Worm (Caenorhabditis elegans) whole organism, young adult: ENCODE measurements around the gene C44F1.1.
A peak's percentile ranks its signal among the peaks of the same experiment; 100 is the strongest.

Experiments used
- B0019.2 ChIP-seq: fragments of 200-800 bp; sonication (Bioruptor generic); conservative IDR thresholded peaks from 2 replicates; pipeline ENCODE4 v1.3.6; 2022; ENCODE audit warnings: missing genetic modification reagents, missing genetic modification characterization, missing compliant biosample characterization
- C17E4.6 ChIP-seq: fragments of 200-800 bp; sonication (Bioruptor generic); IDR thresholded peaks from 2 replicates; pipeline ENCODE4 v1.3.6; 2022; ENCODE audit warnings: missing genetic modification reagents, missing genetic modification characterization, missing compliant biosample characterization
- D2030.7 ChIP-seq: fragments of 200-800 bp; sonication (Bioruptor generic); IDR thresholded peaks from 2 replicates; pipeline ENCODE4 v1.3.6; 2022; ENCODE audit warnings: missing genetic modification reagents, missing genetic modification characterization, missing compliant biosample characterization
- F22D6.2 ChIP-seq: sonication (generic microtip); optimal IDR thresholded peaks from 2 replicates; lab custom pipeline; 2016; ENCODE audit warnings: mild to moderate bottlenecking, missing genetic modification characterization, missing compliant biosample characterization
- F23B12.7 ChIP-seq: sonication (generic microtip); optimal IDR thresholded peaks from 2 replicates; lab custom pipeline; 2017; ENCODE audit warnings: missing genetic modification characterization, mild to moderate bottlenecking, missing compliant biosample characterization, antibody characterized with exemption, moderate library complexity; ENCODE audit not compliant: insufficient read depth
- F33H1.4 ChIP-seq: fragments of 200-800 bp; sonication (Bioruptor generic); IDR thresholded peaks from 2 replicates; pipeline ENCODE4 v1.3.6; 2022; ENCODE audit warnings: missing genetic modification reagents, missing genetic modification characterization, missing compliant biosample characterization
- K12H6.12 ChIP-seq: fragments of 200-800 bp; sonication (Bioruptor generic); optimal IDR thresholded peaks from 2 replicates; lab custom pipeline; 2018; ENCODE audit warnings: mild to moderate bottlenecking, missing genetic modification characterization, missing compliant biosample characterization
- T26A5.8 ChIP-seq: sonication (generic microtip); optimal IDR thresholded peaks from 2 replicates; lab custom pipeline; 2016; ENCODE audit warnings: missing genetic modification characterization, missing compliant biosample characterization
- akir-1 ChIP-seq: fragments of 200-800 bp; sonication (Bioruptor generic); optimal IDR thresholded peaks from 2 replicates; lab custom pipeline; 2018; ENCODE audit warnings: mild to moderate bottlenecking, missing genetic modification characterization, moderate library complexity, missing compliant biosample characterization
- ama-1 ChIP-seq, 3 experiments: fragments of 150-350 bp in 1 of 3; sonication (generic microtip) in 2 of 3; optimal IDR thresholded peaks; 2 replicates each; lab custom pipeline; 2014 to 2018; ENCODE audit warnings: missing biosample characterization in 2 of 3, missing genetic modification characterization in 2 of 3, missing genetic modification reagents in 2 of 3
- aptf-2 ChIP-seq: fragments of 200-800 bp; sonication (Bioruptor generic); conservative IDR thresholded peaks from 2 replicates; pipeline ENCODE4 v1.3.6; 2022; ENCODE audit warnings: missing genetic modification reagents, missing genetic modification characterization, missing compliant biosample characterization
- atf-7 ChIP-seq: sonication (generic microtip); optimal IDR thresholded peaks from 2 replicates; lab custom pipeline; 2017; ENCODE audit warnings: mild to moderate bottlenecking, missing genetic modification characterization, missing compliant biosample characterization
- athp-1 ChIP-seq: sonication (generic microtip); optimal IDR thresholded peaks from 2 replicates; lab custom pipeline; 2017; ENCODE audit warnings: mild to moderate bottlenecking, missing genetic modification characterization, missing compliant biosample characterization
- attf-5 ChIP-seq: fragments of 200-800 bp; sonication (Bioruptor generic); optimal IDR thresholded peaks from 2 replicates; lab custom pipeline; 2018; ENCODE audit warnings: mild to moderate bottlenecking, missing genetic modification characterization, missing compliant biosample characterization
- ccch-3 ChIP-seq: fragments of 200-800 bp; sonication (Bioruptor generic); optimal IDR thresholded peaks from 2 replicates; lab custom pipeline; 2018; ENCODE audit warnings: mild to moderate bottlenecking, missing genetic modification characterization, missing compliant biosample characterization
- cebp-1 ChIP-seq, 2 experiments: fragments of 200-800 bp in 1 of 2; sonication (Bioruptor generic) in 1 of 2; sonication (generic microtip) in 1 of 2; IDR thresholded peaks in 1 of 2; optimal IDR thresholded peaks in 1 of 2; 2 replicates each; pipeline versions ENCODE4 v1.3.6 to Lab custom; 2017 to 2022; ENCODE audit warnings: missing compliant biosample characterization in 2 of 2, missing genetic modification characterization in 2 of 2, mild to moderate bottlenecking in 1 of 2, missing genetic modification reagents in 1 of 2, moderate library complexity in 1 of 2
- ceh-79 ChIP-seq: sonication (generic microtip); optimal IDR thresholded peaks from 2 replicates; lab custom pipeline; 2017; ENCODE audit warnings: mild to moderate bottlenecking, missing genetic modification characterization, missing compliant biosample characterization
- die-1 ChIP-seq: sonication (generic microtip); optimal IDR thresholded peaks from 2 replicates; lab custom pipeline; 2016; ENCODE audit warnings: missing genotype, mild to moderate bottlenecking, missing genetic modification characterization, missing compliant biosample characterization
- dox-1 ChIP-seq: fragments of 200-800 bp; sonication (Bioruptor generic); IDR thresholded peaks from 2 replicates; pipeline ENCODE4 v1.3.6; 2022; ENCODE audit warnings: missing genetic modification reagents, missing genetic modification characterization, missing compliant biosample characterization
- dpff-1 ChIP-seq: sonication (generic microtip); optimal IDR thresholded peaks from 2 replicates; lab custom pipeline; 2017; ENCODE audit warnings: mild to moderate bottlenecking, missing genetic modification characterization, missing compliant biosample characterization
- egrh-3 ChIP-seq: fragments of 200-800 bp; sonication (Bioruptor generic); IDR thresholded peaks from 2 replicates; pipeline ENCODE4 v1.3.6; 2022; ENCODE audit warnings: missing genetic modification reagents, missing genetic modification characterization, missing compliant biosample characterization
- him-1 ChIP-seq: sonication (generic microtip); optimal IDR thresholded peaks from 2 replicates; lab custom pipeline; 2016; ENCODE audit warnings: missing genotype, missing genetic modification reagents, missing genetic modification characterization, missing compliant biosample characterization
- hmg-1.2 ChIP-seq: fragments of 200-800 bp; sonication (Bioruptor generic); IDR thresholded peaks from 2 replicates; pipeline ENCODE4 v1.3.6; 2022; ENCODE audit warnings: missing genetic modification reagents, missing genetic modification characterization, missing compliant biosample characterization
- hmg-20 ChIP-seq: fragments of 200-800 bp; sonication (Bioruptor generic); IDR thresholded peaks from 2 replicates; pipeline ENCODE4 v1.3.6; 2022; ENCODE audit warnings: missing genetic modification reagents, missing genetic modification characterization, missing compliant biosample characterization
- lag-1 ChIP-seq: fragments of 200-800 bp; sonication (Bioruptor generic); IDR thresholded peaks from 2 replicates; pipeline ENCODE4 v1.3.6; 2022; ENCODE audit warnings: missing genetic modification reagents, missing genetic modification characterization, missing compliant biosample characterization
- let-607 ChIP-seq, 2 experiments: fragments of 200-800 bp in 1 of 2; sonication (Bioruptor generic) in 1 of 2; sonication (generic microtip) in 1 of 2; optimal IDR thresholded peaks; 2 replicates each; lab custom pipeline; 2016 to 2018; ENCODE audit warnings: mild to moderate bottlenecking in 2 of 2, missing compliant biosample characterization in 2 of 2, missing genetic modification characterization in 2 of 2, moderate library complexity in 2 of 2, missing genotype in 1 of 2
- lin-40 ChIP-seq: sonication (generic microtip); optimal IDR thresholded peaks from 2 replicates; lab custom pipeline; 2016; ENCODE audit warnings: missing genetic modification characterization, mild to moderate bottlenecking, missing compliant biosample characterization, missing genotype, missing genetic modification reagents
- madf-10 ChIP-seq: sonication (generic microtip); optimal IDR thresholded peaks from 2 replicates; lab custom pipeline; 2016; ENCODE audit warnings: mild to moderate bottlenecking, missing genetic modification characterization, missing compliant biosample characterization
- madf-8 ChIP-seq: fragments of 200-800 bp; sonication (Bioruptor generic); conservative IDR thresholded peaks from 2 replicates; pipeline ENCODE4 v1.3.6; 2022; ENCODE audit warnings: missing genetic modification reagents, missing genetic modification characterization, missing compliant biosample characterization
- nhr-179 ChIP-seq: sonication (generic microtip); optimal IDR thresholded peaks from 2 replicates; lab custom pipeline; 2016; ENCODE audit warnings: mild to moderate bottlenecking, missing genetic modification characterization, missing compliant biosample characterization
- nhr-80 ChIP-seq: sonication (generic microtip); optimal IDR thresholded peaks from 2 replicates; lab custom pipeline; 2016; ENCODE audit warnings: missing genetic modification characterization, missing compliant biosample characterization
- repo-1 ChIP-seq: sonication (generic microtip); optimal IDR thresholded peaks from 2 replicates; lab custom pipeline; 2017; ENCODE audit warnings: mild to moderate bottlenecking, missing genetic modification characterization, missing compliant biosample characterization
- snpc-1.3 ChIP-seq: sonication (generic microtip); optimal IDR thresholded peaks from 2 replicates; lab custom pipeline; 2017; ENCODE audit warnings: missing genetic modification characterization, mild to moderate bottlenecking, missing compliant biosample characterization, antibody characterized with exemption, moderate library complexity, missing genotype, missing genetic modification reagents; ENCODE audit not compliant: insufficient read depth
- snpc-3.4 ChIP-seq: sonication (generic microtip); optimal IDR thresholded peaks from 2 replicates; lab custom pipeline; 2017; ENCODE audit warnings: missing genetic modification characterization, mild to moderate bottlenecking, missing compliant biosample characterization, antibody characterized with exemption, moderate library complexity, missing genotype, missing genetic modification reagents
- somi-1 ChIP-seq: fragments of 200-800 bp; sonication (Bioruptor generic); optimal IDR thresholded peaks from 2 replicates; lab custom pipeline; 2018; ENCODE audit warnings: mild to moderate bottlenecking, missing genetic modification characterization, missing compliant biosample characterization
- sptf-2 ChIP-seq: fragments of 200-800 bp; sonication (Bioruptor generic); optimal IDR thresholded peaks from 2 replicates; lab custom pipeline; 2018; ENCODE audit warnings: mild to moderate bottlenecking, missing genetic modification characterization, missing compliant biosample characterization
- tbx-9 ChIP-seq: sonication (generic microtip); optimal IDR thresholded peaks from 2 replicates; lab custom pipeline; 2016; ENCODE audit warnings: borderline replicate concordance, missing genetic modification characterization, inconsistent platforms, missing compliant biosample characterization
- zfh-2 ChIP-seq: fragments of 200-800 bp; sonication (Bioruptor generic); conservative IDR thresholded peaks from 2 replicates; pipeline ENCODE4 v1.3.6; 2022; ENCODE audit warnings: missing genetic modification reagents, missing genetic modification characterization, missing compliant biosample characterization
- ztf-25 ChIP-seq: fragments of 200-800 bp; sonication (Bioruptor generic); IDR thresholded peaks from 2 replicates; pipeline ENCODE4 v1.3.6; 2022; ENCODE audit warnings: missing genetic modification reagents, missing genetic modification characterization, missing compliant biosample characterization
- ztf-3 ChIP-seq: fragments of 200-800 bp; sonication (Bioruptor generic); optimal IDR thresholded peaks from 2 replicates; lab custom pipeline; 2018; ENCODE audit warnings: mild to moderate bottlenecking, missing genetic modification characterization, missing compliant biosample characterization

The C44F1.1 gene

ce11 chrIII:3738331-3738730 lies 27.0 kb downstream of the C44F1.1 start:
- TF ChIP-seq nhr-179 (no peak), T26A5.8 (tag; lab: Kevin White, UChicago) (no peak), D2030.7 (GFP tag; lab: Robert Waterston, UW) (no peak), ccch-3 (no peak), dpff-1 (tag; lab: Kevin White, UChicago) (no peak), lin-40 (tag; lab: Kevin White, UChicago) (no peak), K12H6.12 (tag; lab: Kevin White, UChicago) (no peak), atf-7 (tag; lab: Kevin White, UChicago) (no peak), cebp-1 (GFP tag; IDR thresholded peaks at IDR 0.05; lab: Robert Waterston, UW) (no peak), cebp-1 (tag; optimal IDR thresholded peaks at IDR 0.05; lab: Kevin White, UChicago) (no peak), hmg-20 (no peak), ztf-25 (no peak), repo-1 (tag; lab: Kevin White, UChicago) (no peak), ztf-3 (no peak), tbx-9 (tag; lab: Kevin White, UChicago) (no peak), hmg-1.2 (GFP tag; lab: Robert Waterston, UW) (no peak), C17E4.6 (no peak)

- TF ChIP-seq zfh-2 (GFP tag; lab: Robert Waterston, UW) (peak; percentile 82), sptf-2 (GFP tag; lab: Kevin White, UChicago) (no peak), C17E4.6 (no peak)
- TF ChIP-seq, all 124 proteins: peak for 1
These were observed 27.6 kb downstream of the C44F1.1 start for ce11 chrIII:3737742-3738141.

DNA sequence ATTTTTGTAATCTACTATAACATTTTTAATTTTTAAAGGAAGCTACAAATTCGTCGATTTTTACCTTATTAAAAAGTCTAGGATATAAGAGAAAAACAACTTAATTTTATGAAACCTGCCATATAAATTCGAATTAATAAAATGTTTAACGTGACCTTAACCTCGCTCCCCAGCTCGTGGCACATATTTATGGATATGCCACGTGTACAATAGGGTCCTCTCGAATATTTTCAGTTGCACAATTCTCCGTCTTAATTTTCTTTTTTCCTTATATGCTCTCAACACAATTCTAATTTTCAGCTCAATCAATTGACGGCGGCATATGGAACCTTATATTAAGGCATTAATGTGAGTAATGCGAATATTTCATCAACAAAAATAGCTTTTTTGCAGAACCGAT lies 29.1 kb downstream of the C44F1.1 start, which contains the start of gene F34D10.4:
Gene F34D10.4 (plus strand): TSS at position 301 of the 400 bp plus-strand sequence.
- TF ChIP-seq F22D6.2 = no peak
- no peak for TF ChIP-seq cebp-1 (GFP tag; IDR thresholded peaks at IDR 0.05; lab: Robert Waterston, UW)
- TF ChIP-seq cebp-1 (tag; optimal IDR thresholded peaks at IDR 0.05; lab: Kevin White, UChicago) = no peak
- TF ChIP-seq hmg-1.2 (GFP tag; lab: Robert Waterston, UW) = no peak
- no peak for TF ChIP-seq snpc-3.4
- no peak for TF ChIP-seq somi-1 (GFP tag; lab: Kevin White, UChicago)
- TF ChIP-seq C17E4.6 = no peak
- TF ChIP-seq F23B12.7 (tag; lab: Kevin White, UChicago) = no peak
- no peak for TF ChIP-seq madf-10 (tag; lab: Kevin White, UChicago)
- TF ChIP-seq F33H1.4 = no peak
- TF ChIP-seq snpc-1.3 (tag; lab: Kevin White, UChicago) = no peak
- TF ChIP-seq attf-5 (GFP tag; lab: Kevin White, UChicago) = no peak
- TF ChIP-seq athp-1 (tag; lab: Kevin White, UChicago) = no peak
- no peak for TF ChIP-seq aptf-2 (GFP tag; lab: Robert Waterston, UW)
- no peak for TF ChIP-seq die-1 (tag; lab: Kevin White, UChicago)

ce11 chrIII:3735509-3736255 lies 29.7 kb downstream of the C44F1.1 start:
- peak; percentile 46; the same call in 1 of the 2 replicates for TF ChIP-seq zfh-2 (GFP tag; lab: Robert Waterston, UW)
- no peak for TF ChIP-seq ceh-79 (tag; lab: Kevin White, UChicago)
- TF ChIP-seq snpc-3.4 = peak; percentile 10
- peak; percentile 32 for TF ChIP-seq ama-1 (optimal IDR thresholded peaks at IDR 0.05; lab: Kevin White, UChicago)
- no peak for TF ChIP-seq ama-1 (GFP tag; optimal IDR thresholded peaks at IDR 0.05; lab: Kevin White, UChicago)
- TF ChIP-seq D2030.7 (GFP tag; lab: Robert Waterston, UW) = 0 out of 2 replicates have a peak, but pooled peaks have one; percentile 20
- no peak for TF ChIP-seq let-607 (tag; optimal IDR thresholded peaks at IDR 0.05; lab: Kevin White, UChicago)
- no peak for TF ChIP-seq B0019.2 (GFP tag; lab: Robert Waterston, UW)
- no peak for TF ChIP-seq lag-1
- no peak for TF ChIP-seq madf-8 (GFP tag; lab: Robert Waterston, UW)
- TF ChIP-seq somi-1 (GFP tag; lab: Kevin White, UChicago) = peak; percentile 12
- TF ChIP-seq dox-1 = no peak
- no peak for TF ChIP-seq him-1
- TF ChIP-seq egrh-3 = no peak
- no peak for TF ChIP-seq akir-1 (GFP tag; lab: Kevin White, UChicago)
- TF ChIP-seq F33H1.4 = peak; percentile 70
- TF ChIP-seq nhr-80 (tag; lab: Kevin White, UChicago) = no peak
